Worm (Caenorhabditis elegans) whole organism, L4 larva: ENCODE results near the gene rps-21.

Source experiments
- aha-1 ChIP-seq: fragments of 150-350 bp; peaks from one replicate; lab custom pipeline; 2014; ENCODE audit warnings: missing biosample characterization, missing genetic modification characterization
- ama-1 ChIP-seq: fragments of 150-350 bp; optimal IDR thresholded peaks from 2 replicates; lab custom pipeline; 2014; ENCODE audit warnings: inconsistent platforms, mixed read lengths
- fos-1 ChIP-seq: fragments of 150-350 bp; optimal IDR thresholded peaks from 2 replicates; lab custom pipeline; 2014; ENCODE audit warnings: missing biosample characterization, missing genetic modification characterization
- lin-39 ChIP-seq: fragments of 150-350 bp; optimal IDR thresholded peaks from 2 replicates; lab custom pipeline; 2014; ENCODE audit warnings: missing biosample characterization, missing genetic modification reagents, missing genetic modification characterization
- skn-1 ChIP-seq: fragments of 150-350 bp; optimal IDR thresholded peaks from 2 replicates; lab custom pipeline; 2014; ENCODE audit warnings: missing biosample characterization, missing genetic modification characterization
- snpc-4 ChIP-seq: fragments of 150-350 bp; optimal IDR thresholded peaks from 2 replicates; lab custom pipeline; 2014; ENCODE audit warnings: missing biosample characterization, missing genetic modification characterization
- unc-39 ChIP-seq: sonication (generic microtip); optimal IDR thresholded peaks from 2 replicates; lab custom pipeline; 2017; ENCODE audit warnings: missing biosample characterization, missing genetic modification characterization
- unc-62 ChIP-seq, 3 experiments: fragments of 150-350 bp in 1 of 3; sonication (generic microtip); optimal IDR thresholded peaks in 2 of 3; peaks in 1 of 3; 1 replicate in 1 of 3; 2 replicates in 2 of 3; lab custom pipeline; 2014 to 2017; ENCODE audit warnings: missing biosample characterization in 3 of 3, missing genetic modification characterization in 3 of 3, missing genetic modification reagents in 3 of 3, missing genotype in 1 of 3

- TF ChIP-seq lin-39 (no peak), snpc-4 (no peak), aha-1 (tag; lab: Kevin White, UChicago) (peak; percentile 91), unc-39 (no peak), unc-62 (GFP tag; optimal IDR thresholded peaks at IDR 0.05 in 1 of 2; lab: Kevin White, UChicago) (peak in 1 of 2 experiments; percentile 54), unc-62 (tag; optimal IDR thresholded peaks at IDR 0.05; lab: Kevin White, UChicago) (no peak), fos-1 (tag; lab: Kevin White, UChicago) (no peak), ama-1 (lab: Kevin White, UChicago) (no peak), skn-1 (tag; lab: Kevin White, UChicago) (no peak)
Observed at ce11 chrIII:7150162-7150561, 39.3 kb downstream of the rps-21 start.
